Worm (Caenorhabditis elegans): ENCODE data around the gene pals-37.

- no peak for TF ChIP-seq him-1 (tag; optimal IDR thresholded peaks at IDR 0.05)
- no peak for TF ChIP-seq W03F9.2 (tag; optimal IDR thresholded peaks at IDR 0.05)
- TF ChIP-seq dao-5 (tag; optimal IDR thresholded peaks at IDR 0.05): no peak
Observed at ce11 chrV:12405929-12406328, 35.4 kb downstream of the pals-37 start, which contains the start of gene K01D12.10.

All from whole organism, L4/young adult.